Worm (Caenorhabditis elegans) whole organism, young adult: ENCODE results near the gene Y53G8AM.4.

Source experiments
- ceh-79 ChIP-seq: sonication (generic microtip); optimal IDR thresholded peaks from 2 replicates; lab custom pipeline; 2017; ENCODE audit warnings: mild to moderate bottlenecking, missing genetic modification characterization, missing compliant biosample characterization
- dox-1 ChIP-seq: fragments of 200-800 bp; sonication (Bioruptor generic); IDR thresholded peaks from 2 replicates; pipeline ENCODE4 v1.3.6; 2022; ENCODE audit warnings: missing genetic modification reagents, missing genetic modification characterization, missing compliant biosample characterization
- pha-4 ChIP-seq: fragments of 150-350 bp; sonication (generic microtip); optimal IDR thresholded peaks from 2 replicates; lab custom pipeline; 2014; ENCODE audit warnings: missing biosample characterization, missing genetic modification reagents, missing genetic modification characterization
- repo-1 ChIP-seq: sonication (generic microtip); optimal IDR thresholded peaks from 2 replicates; lab custom pipeline; 2017; ENCODE audit warnings: mild to moderate bottlenecking, missing genetic modification characterization, missing compliant biosample characterization

- TF ChIP-seq pha-4 (no peak), ceh-79 (tag; lab: Kevin White, UChicago) (no peak), repo-1 (tag; lab: Kevin White, UChicago) (no peak), dox-1 (GFP tag; lab: Robert Waterston, UW) (0 out of 2 replicates have a peak, but pooled peaks have one; percentile 6)
Observed at ce11 chrIII:3273141-3273540, 17.7 kb upstream of the Y53G8AM.4 start.
